Fruit fly (Drosophila melanogaster) whole organism, embryonic: ENCODE results near the gene Plzf.

ENCODE experiments used
- CG10147 ChIP-seq: fragments of 200-800 bp; sonication (Bioruptor generic); optimal IDR thresholded peaks from 2 replicates; lab custom pipeline; 2019; ENCODE audit warnings: missing biosample characterization, mild to moderate bottlenecking, missing genetic modification characterization, moderate library complexity
- CG10209 ChIP-seq: fragments of 200-800 bp; sonication (Bioruptor generic); optimal IDR thresholded peaks from 3 replicates; lab custom pipeline; 2017; ENCODE audit warnings: missing biosample characterization, mild to moderate bottlenecking, missing genetic modification characterization, missing genetic modification reagents
- CG10321 ChIP-seq: fragments of 200-800 bp; sonication (Bioruptor generic); IDR thresholded peaks from 2 replicates; pipeline ENCODE4 v1.3.6; 2022; ENCODE audit warnings: missing biosample characterization, missing genetic modification characterization
- CG10366 ChIP-seq: fragments of 200-800 bp; sonication (Bioruptor generic); IDR thresholded peaks from 2 replicates; pipeline ENCODE4 v1.3.6; 2022; ENCODE audit warnings: missing biosample characterization, missing genetic modification characterization
- CG10543 ChIP-seq: fragments of 200-800 bp; sonication (Bioruptor generic); optimal IDR thresholded peaks from 3 replicates; lab custom pipeline; 2017; ENCODE audit warnings: missing biosample characterization, mild to moderate bottlenecking, missing genetic modification characterization, moderate library complexity
- CG12744 ChIP-seq: fragments of 200-800 bp; sonication (Bioruptor generic); optimal IDR thresholded peaks from 2 replicates; lab custom pipeline; 2016; ENCODE audit warnings: missing biosample characterization, missing genetic modification characterization
- CG13287 ChIP-seq: fragments of 200-800 bp; sonication (Bioruptor generic); IDR thresholded peaks from 2 replicates; pipeline ENCODE4 v1.3.6; 2022; ENCODE audit warnings: missing biosample characterization, missing genetic modification characterization; ENCODE audit not compliant: partially characterized antibody
- CG13424 ChIP-seq: fragments of 200-800 bp; sonication (Bioruptor generic); optimal IDR thresholded peaks from 2 replicates; lab custom pipeline; 2019; ENCODE audit warnings: missing biosample characterization, mild to moderate bottlenecking, missing genetic modification characterization, moderate library complexity
- CG15601 ChIP-seq: fragments of 200-800 bp; sonication (Bioruptor generic); optimal IDR thresholded peaks from 3 replicates; lab custom pipeline; 2019; ENCODE audit warnings: missing biosample characterization, mild to moderate bottlenecking, missing genetic modification characterization, moderate library complexity
- CG1602 ChIP-seq: fragments of 200-800 bp; sonication (Bioruptor generic); optimal IDR thresholded peaks from 3 replicates; lab custom pipeline; 2016; ENCODE audit warnings: missing biosample characterization, missing genetic modification characterization
- CG16779 ChIP-seq: fragments of 200-800 bp; sonication (Bioruptor generic); IDR thresholded peaks from 2 replicates; pipeline ENCODE4 v1.3.6; 2022; ENCODE audit warnings: missing biosample characterization, missing genetic modification characterization
- CG17359 ChIP-seq: fragments of 200-800 bp; sonication (Bioruptor generic); optimal IDR thresholded peaks from 3 replicates; lab custom pipeline; 2018; ENCODE audit warnings: missing biosample characterization, mild to moderate bottlenecking, missing genetic modification characterization, moderate library complexity
- CG2120 ChIP-seq: fragments of 200-800 bp; sonication (Bioruptor generic); optimal IDR thresholded peaks from 3 replicates; lab custom pipeline; 2016; ENCODE audit warnings: missing biosample characterization, missing genetic modification characterization
- CG2712 ChIP-seq: fragments of 200-800 bp; optimal IDR thresholded peaks from 3 replicates; lab custom pipeline; 2019; ENCODE audit warnings: missing biosample characterization, mild to moderate bottlenecking, missing genetic modification characterization, moderate library complexity
- CG31365 ChIP-seq: fragments of 200-800 bp; sonication (Bioruptor generic); optimal IDR thresholded peaks from 2 replicates; lab custom pipeline; 2018; ENCODE audit warnings: missing biosample characterization, mild to moderate bottlenecking, missing genetic modification characterization
- CG33557 ChIP-seq: fragments of 200-800 bp; sonication (Bioruptor generic); optimal IDR thresholded peaks from 2 replicates; lab custom pipeline; 2019; ENCODE audit warnings: missing biosample characterization, mild to moderate bottlenecking, missing genetic modification characterization, moderate library complexity
- CG6654 ChIP-seq: fragments of 200-800 bp; sonication (Bioruptor generic); optimal IDR thresholded peaks from 2 replicates; lab custom pipeline; 2017; ENCODE audit warnings: missing biosample characterization, mild to moderate bottlenecking, missing genetic modification characterization
- CG8290 ChIP-seq, 3 experiments: fragments of 200-800 bp; sonication (Bioruptor generic); optimal IDR thresholded peaks; 2 replicates each; lab custom pipeline; 2016 to 2019; ENCODE audit warnings: missing biosample characterization in 3 of 3, missing genetic modification characterization in 3 of 3, mild to moderate bottlenecking in 2 of 3, moderate library complexity in 1 of 3
- CG9797 ChIP-seq: fragments of 200-800 bp; sonication (Bioruptor generic); optimal IDR thresholded peaks from 3 replicates; lab custom pipeline; 2018; ENCODE audit warnings: missing biosample characterization, mild to moderate bottlenecking, missing genetic modification characterization
- CTCF ChIP-seq: fragments of 200-800 bp; sonication (Bioruptor generic); optimal IDR thresholded peaks from 2 replicates; lab custom pipeline; 2017; ENCODE audit warnings: missing biosample characterization, mild to moderate bottlenecking, missing genetic modification characterization, moderate library complexity
- CoRest ChIP-seq: fragments of 200-800 bp; sonication (Bioruptor generic); optimal IDR thresholded peaks from 3 replicates; lab custom pipeline; 2018; ENCODE audit warnings: missing biosample characterization, mild to moderate bottlenecking, missing genetic modification characterization, moderate library complexity
- D ChIP-seq, 2 experiments: fragments of 200-800 bp in 1 of 2; fragments of >200 bp in 1 of 2; sonication (Bioruptor generic) in 1 of 2; optimal IDR thresholded peaks; 2 replicates in 1 of 2; 3 replicates in 1 of 2; lab custom pipeline; 2017; ENCODE audit warnings: mild to moderate bottlenecking in 1 of 2, missing biosample characterization in 1 of 2, missing genetic modification characterization in 1 of 2, missing genetic modification reagents in 1 of 2
- Deaf1 ChIP-seq: fragments of 200-800 bp; optimal IDR thresholded peaks from 3 replicates; lab custom pipeline; 2019; ENCODE audit warnings: missing biosample characterization, mild to moderate bottlenecking, missing genetic modification characterization, moderate library complexity
- E2f1 ChIP-seq: fragments of 200-800 bp; sonication (Bioruptor generic); IDR thresholded peaks from 2 replicates; pipeline ENCODE4 v1.3.6; 2022; ENCODE audit warnings: missing biosample characterization, missing genetic modification characterization
- GATAe ChIP-seq: fragments of 200-800 bp; sonication (Bioruptor generic); conservative IDR thresholded peaks from 2 replicates; pipeline ENCODE4 v1.3.6; 2022; ENCODE audit warnings: missing biosample characterization, missing genetic modification characterization
- HLH4C ChIP-seq: fragments of 200-800 bp; sonication (Bioruptor generic); IDR thresholded peaks from 3 replicates; pipeline ENCODE4 v1.3.6; 2022; ENCODE audit warnings: missing biosample characterization, missing genetic modification characterization; ENCODE audit not compliant: partially characterized antibody
- Myb ChIP-seq: fragments of 200-800 bp; sonication (Bioruptor generic); optimal IDR thresholded peaks from 2 replicates; lab custom pipeline; 2016; ENCODE audit warnings: missing biosample characterization, missing genetic modification characterization
- PHDP ChIP-seq: fragments of 200-800 bp; sonication (Bioruptor generic); optimal IDR thresholded peaks from 3 replicates; lab custom pipeline; 2018; ENCODE audit warnings: missing biosample characterization, mild to moderate bottlenecking, missing genetic modification characterization, moderate library complexity
- Rx ChIP-seq: fragments of 200-800 bp; sonication (Bioruptor generic); IDR thresholded peaks from 2 replicates; pipeline ENCODE4 v1.3.6; 2022; ENCODE audit warnings: missing biosample characterization, missing genetic modification characterization
- Side ChIP-seq: fragments of 200-800 bp; sonication (Bioruptor generic); optimal IDR thresholded peaks from 2 replicates; lab custom pipeline; 2016; ENCODE audit warnings: missing biosample characterization, missing genetic modification characterization
- Sry-δ ChIP-seq: fragments of 200-800 bp; sonication (Bioruptor generic); optimal IDR thresholded peaks from 2 replicates; lab custom pipeline; 2016; ENCODE audit warnings: missing biosample characterization, missing genetic modification characterization
- Taf1 ChIP-seq: fragments of 200-800 bp; sonication (Bioruptor generic); IDR thresholded peaks from 2 replicates; pipeline ENCODE4 v1.3.6; 2022; ENCODE audit warnings: missing biosample characterization, missing genetic modification characterization
- al ChIP-seq: fragments of 200-800 bp; sonication (Bioruptor generic); IDR thresholded peaks from 2 replicates; pipeline ENCODE4 v1.3.6; 2022; ENCODE audit warnings: missing biosample characterization, missing genetic modification characterization
- amos ChIP-seq: fragments of 200-800 bp; sonication (Bioruptor generic); IDR thresholded peaks from 2 replicates; pipeline ENCODE4 v1.3.6; 2022; ENCODE audit warnings: missing biosample characterization, missing genetic modification characterization; ENCODE audit not compliant: partially characterized antibody
- bab2 ChIP-seq: fragments of 200-800 bp; sonication (Bioruptor generic); optimal IDR thresholded peaks from 2 replicates; lab custom pipeline; 2016; ENCODE audit warnings: missing biosample characterization, missing genetic modification characterization
- bigmax ChIP-seq: fragments of 200-800 bp; sonication (Bioruptor generic); optimal IDR thresholded peaks from 2 replicates; lab custom pipeline; 2018; ENCODE audit warnings: missing biosample characterization, mild to moderate bottlenecking, missing genetic modification characterization
- cas ChIP-seq: fragments of 200-800 bp; sonication (Bioruptor generic); IDR thresholded peaks from 2 replicates; pipeline ENCODE4 v1.3.6; 2022; ENCODE audit warnings: missing biosample characterization, missing genetic modification characterization
- cato ChIP-seq: fragments of 200-800 bp; sonication (Bioruptor generic); optimal IDR thresholded peaks from 2 replicates; lab custom pipeline; 2016; ENCODE audit warnings: missing biosample characterization, missing genetic modification characterization, borderline replicate concordance
- crc ChIP-seq: fragments of 200-800 bp; sonication (Bioruptor generic); optimal IDR thresholded peaks from 2 replicates; lab custom pipeline; 2016; ENCODE audit warnings: missing biosample characterization, missing genetic modification characterization
- dati ChIP-seq: fragments of 200-800 bp; sonication (Bioruptor generic); IDR thresholded peaks from 2 replicates; pipeline ENCODE4 v1.3.6; 2022; ENCODE audit warnings: missing biosample characterization, missing genetic modification characterization
- dmrt99B ChIP-seq: fragments of 200-800 bp; sonication (Bioruptor generic); optimal IDR thresholded peaks from 2 replicates; lab custom pipeline; 2018; ENCODE audit warnings: missing biosample characterization, mild to moderate bottlenecking, missing genetic modification characterization, moderate library complexity
- gcm2 ChIP-seq: fragments of 200-800 bp; sonication (Bioruptor generic); optimal IDR thresholded peaks from 2 replicates; lab custom pipeline; 2016; ENCODE audit warnings: missing biosample characterization, missing genetic modification characterization
- h ChIP-seq: fragments of >200 bp; optimal IDR thresholded peaks from 2 replicates; lab custom pipeline; 2017
- kni ChIP-seq: fragments of 200-800 bp; sonication (Bioruptor generic); optimal IDR thresholded peaks from 3 replicates; lab custom pipeline; 2017; ENCODE audit warnings: mild to moderate bottlenecking, missing biosample characterization, missing genetic modification reagents, missing genetic modification characterization
- pb ChIP-seq: fragments of 200-800 bp; sonication (Bioruptor generic); optimal IDR thresholded peaks from 3 replicates; lab custom pipeline; 2016; ENCODE audit warnings: missing biosample characterization, missing genetic modification characterization
- phol ChIP-seq: fragments of 200-800 bp; sonication (Bioruptor generic); optimal IDR thresholded peaks from 3 replicates; lab custom pipeline; 2018; ENCODE audit warnings: missing biosample characterization, mild to moderate bottlenecking, missing genetic modification characterization, moderate library complexity
- sisA ChIP-seq: fragments of 200-800 bp; sonication (Bioruptor generic); IDR thresholded peaks from 2 replicates; pipeline ENCODE4 v1.3.6; 2022; ENCODE audit warnings: missing biosample characterization, missing genetic modification characterization
- sqz ChIP-seq: fragments of 200-800 bp; sonication (Bioruptor generic); optimal IDR thresholded peaks from 3 replicates; lab custom pipeline; 2018; ENCODE audit warnings: missing biosample characterization, mild to moderate bottlenecking, missing genetic modification characterization

The Plzf gene

DNA sequence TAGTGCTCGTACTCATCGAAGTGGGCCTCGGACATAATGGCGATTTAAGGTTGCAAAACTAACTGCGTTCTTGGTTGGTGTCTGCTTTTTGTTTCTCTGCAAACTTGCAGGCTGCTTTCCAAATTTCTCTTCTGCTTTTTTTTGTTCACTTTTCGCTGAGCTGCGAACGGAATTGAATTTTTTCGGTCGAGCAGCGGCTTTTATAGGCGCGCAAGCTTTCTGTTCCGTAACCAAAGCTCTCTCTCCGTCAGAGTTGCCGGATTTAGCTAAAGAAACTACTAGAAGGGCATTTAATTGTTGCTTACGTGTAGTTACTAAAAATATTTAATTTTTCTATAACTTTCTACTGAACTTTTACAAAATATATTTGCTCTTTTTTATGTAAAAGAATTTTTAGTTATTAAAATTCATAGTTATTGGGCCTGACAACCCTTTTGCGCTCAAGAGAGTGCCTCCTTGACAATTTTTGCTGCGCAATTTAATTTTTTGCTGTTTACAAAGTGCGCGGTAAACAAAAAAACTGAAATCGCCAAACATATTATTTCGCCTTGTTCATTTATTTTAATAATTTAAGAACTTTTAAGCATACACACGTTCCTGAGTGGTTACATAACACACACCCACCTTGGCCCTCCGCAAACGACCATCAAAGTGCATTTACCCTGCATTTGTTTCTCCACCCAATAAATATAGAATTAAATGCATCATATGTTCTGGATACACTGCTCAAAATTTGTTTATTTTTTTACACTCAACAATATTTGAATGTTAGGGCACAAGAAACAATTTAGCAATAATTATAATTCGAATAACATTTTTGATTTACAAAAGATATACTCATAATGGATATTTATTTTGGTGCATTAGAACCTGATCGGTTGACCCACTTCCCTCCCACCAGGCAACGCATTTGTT lies 2.5 kb downstream of the Plzf start, which contains the start of gene CG6770 (continued):
- TF ChIP-seq CG13287 (GFP tag; lab: Robert Waterston, UW): peak; percentile 28; the same call in 1 of the 2 replicates
- no peak for TF ChIP-seq D (optimal IDR thresholded peaks at IDR 0.05; lab: Kevin White, UChicago)
- TF ChIP-seq D (GFP tag; optimal IDR thresholded peaks at IDR 0.05; lab: Kevin White, UChicago): no peak
- TF ChIP-seq bab2: peak; percentile 37
- peak; percentile 73 for TF ChIP-seq CG10209 (GFP tag; lab: Kevin White, UChicago)
- TF ChIP-seq CG31365 (tag; lab: Kevin White, UChicago): peak; percentile 25
- TF ChIP-seq Sry-δ (GFP tag; lab: Kevin White, UChicago): no peak
- peak; percentile 75 for TF ChIP-seq CG2712 (tag; lab: Kevin White, UChicago)
- peak; percentile 60 for TF ChIP-seq cas (GFP tag; lab: Robert Waterston, UW)
- no peak for TF ChIP-seq Rx (GFP tag; lab: Robert Waterston, UW)
- TF ChIP-seq dmrt99B: peak; percentile 83
- no peak for TF ChIP-seq CG9797 (GFP tag; lab: Kevin White, UChicago)
- TF ChIP-seq crc: peak; percentile 8
- TF ChIP-seq E2f1 (GFP tag; lab: Robert Waterston, UW): peak; percentile 84
- TF ChIP-seq kni (GFP tag; lab: Kevin White, UChicago): no peak
- no peak for TF ChIP-seq pb
- TF ChIP-seq CG8290 (GFP tag; optimal IDR thresholded peaks at IDR 0.05; lab: Kevin White, UChicago): no peak
- TF ChIP-seq CG8290 (tag; optimal IDR thresholded peaks at IDR 0.05; lab: Kevin White, UChicago): peak in 1 of 2 experiments; percentile 81
- TF ChIP-seq sisA (GFP tag; lab: Robert Waterston, UW): peak; percentile 51
- no peak for TF ChIP-seq CG33557 (GFP tag; lab: Kevin White, UChicago)
- TF ChIP-seq Taf1: peak; percentile 70
- TF ChIP-seq CG10366 (GFP tag; lab: Robert Waterston, UW): peak; percentile 87
- TF ChIP-seq CG15601 (tag; lab: Kevin White, UChicago): peak; percentile 64
- TF ChIP-seq dati (GFP tag; lab: Robert Waterston, UW): 0 out of 2 replicates have a peak, but pooled peaks have one; percentile 29
- TF ChIP-seq CG10147 (GFP tag; lab: Kevin White, UChicago): peak; percentile 90
- TF ChIP-seq CoRest (tag; lab: Kevin White, UChicago): peak; percentile 82
- TF ChIP-seq gcm2 (GFP tag; lab: Kevin White, UChicago): peak; percentile 8
- peak; percentile 52 for TF ChIP-seq phol
- TF ChIP-seq CG1602 (GFP tag; lab: Kevin White, UChicago): peak; percentile 39
- TF ChIP-seq Myb (GFP tag; lab: Kevin White, UChicago): peak; percentile 14
- TF ChIP-seq CTCF (GFP tag; lab: Kevin White, UChicago): peak; percentile 35
- TF ChIP-seq PHDP: peak; percentile 93
- peak; percentile 59 for TF ChIP-seq CG16779 (GFP tag; lab: Robert Waterston, UW)
- TF ChIP-seq Side (GFP tag; lab: Kevin White, UChicago): peak; percentile 38
- TF ChIP-seq al (GFP tag; lab: Robert Waterston, UW): peak; percentile 77
- TF ChIP-seq CG17359 (tag; lab: Kevin White, UChicago): peak; percentile 79
- TF ChIP-seq CG10321 (GFP tag; lab: Robert Waterston, UW): peak; percentile 66; the same call in 1 of the 2 replicates
- TF ChIP-seq HLH4C (GFP tag; lab: Robert Waterston, UW): peak; percentile 34; the same call in 2 of the 3 replicates
- TF ChIP-seq h (lab: Kevin White, UChicago): no peak
- TF ChIP-seq sqz (GFP tag; lab: Kevin White, UChicago): peak; percentile 94
- no peak; the same call in 1 of the 2 replicates for TF ChIP-seq amos (GFP tag; lab: Robert Waterston, UW)
- peak; percentile 63 for TF ChIP-seq Deaf1 (tag; lab: Kevin White, UChicago)
- peak; percentile 43 for TF ChIP-seq CG12744 (GFP tag; lab: Kevin White, UChicago)
- TF ChIP-seq CG13424 (tag; lab: Kevin White, UChicago): peak; percentile 86
- TF ChIP-seq CG10543 (GFP tag; lab: Kevin White, UChicago): peak; percentile 93
- TF ChIP-seq bigmax (GFP tag; lab: Kevin White, UChicago): peak; percentile 58
- TF ChIP-seq cato (GFP tag; lab: Kevin White, UChicago): peak; percentile 39
- no peak for TF ChIP-seq CG6654 (GFP tag; lab: Kevin White, UChicago)
- no peak for TF ChIP-seq GATAe (GFP tag; lab: Robert Waterston, UW)
- TF ChIP-seq CG2120 (GFP tag; lab: Kevin White, UChicago): peak; percentile 84
